Fruit fly (Drosophila melanogaster) whole organism, adult: ENCODE measurements around the gene Cpr65Aw.

Experiments used
- CG1620 ChIP-seq: fragments of 200-800 bp; sonication (Bioruptor generic); optimal IDR thresholded peaks from 2 replicates; lab custom pipeline; 2016; ENCODE audit warnings: missing biosample characterization, missing genetic modification characterization
- CG5204 ChIP-seq: fragments of 200-800 bp; sonication (Bioruptor generic); optimal IDR thresholded peaks from 2 replicates; lab custom pipeline; 2016; ENCODE audit warnings: missing biosample characterization, missing genetic modification characterization
- Hr96 ChIP-seq: fragments of 200-800 bp; sonication (Bioruptor generic); optimal IDR thresholded peaks from 2 replicates; lab custom pipeline; 2016; ENCODE audit warnings: missing biosample characterization, missing genetic modification characterization
- bab1 ChIP-seq: fragments of 200-800 bp; sonication (Bioruptor generic); optimal IDR thresholded peaks from 3 replicates; lab custom pipeline; 2019; ENCODE audit warnings: missing biosample characterization, mild to moderate bottlenecking, missing genetic modification characterization, moderate library complexity

dm6 chr3L:6108264-6109060 is 33.8 kb downstream of the Cpr65Aw start:
- TF ChIP-seq bab1 (GFP tag; lab: Kevin White, UChicago) (no peak), CG1620 (GFP tag; lab: Kevin White, UChicago) (no peak), CG5204 (GFP tag; lab: Kevin White, UChicago) (no peak), Hr96 (GFP tag; lab: Kevin White, UChicago) (no peak)
